Worm (Caenorhabditis elegans) whole organism, late embryonic: ENCODE measurements around the gene W02F12.2.

Experiments used
- dve-1 ChIP-seq: sonication (generic microtip); optimal IDR thresholded peaks from 2 replicates; lab custom pipeline; 2017; ENCODE audit warnings: antibody characterized with exemption, mild to moderate bottlenecking, missing genetic modification characterization, missing compliant biosample characterization
- nfya-1 ChIP-seq: sonication (generic microtip); optimal IDR thresholded peaks from 2 replicates; lab custom pipeline; 2017; ENCODE audit warnings: missing genetic modification characterization, mild to moderate bottlenecking, missing compliant biosample characterization, antibody characterized with exemption, moderate library complexity
- pha-4 ChIP-seq: fragments of 150-350 bp; optimal IDR thresholded peaks from 2 replicates; lab custom pipeline; 2018; ENCODE audit warnings: missing biosample characterization, missing genetic modification reagents, missing genetic modification characterization
- sdc-2 ChIP-seq: sonication (generic microtip); optimal IDR thresholded peaks from 2 replicates; lab custom pipeline; 2016; ENCODE audit warnings: missing genotype, missing genetic modification characterization, missing compliant biosample characterization
- sox-2 ChIP-seq: fragments of 200-800 bp; sonication (Bioruptor generic); IDR thresholded peaks from 2 replicates; pipeline ENCODE4 v1.3.6; 2022; ENCODE audit warnings: missing genetic modification reagents, missing genetic modification characterization, missing compliant biosample characterization
- ztf-16 ChIP-seq: sonication (generic microtip); optimal IDR thresholded peaks from 2 replicates; lab custom pipeline; 2017; ENCODE audit warnings: missing genetic modification characterization, missing compliant biosample characterization

ce11 chrV:6685963-6686362 is 11.5 kb downstream of the W02F12.2 start:
- TF ChIP-seq nfya-1 (no peak), pha-4 (no peak), sdc-2 (tag; lab: Kevin White, UChicago) (no peak), ztf-16 (no peak), dve-1 (tag; lab: Kevin White, UChicago) (no peak), sox-2 (no peak)
